Worm (Caenorhabditis elegans) whole organism, young adult: ENCODE data around the gene srh-55.

ENCODE experiments used
- F22D6.2 ChIP-seq: sonication (generic microtip); optimal IDR thresholded peaks from 2 replicates; lab custom pipeline; 2016; ENCODE audit warnings: mild to moderate bottlenecking, missing genetic modification characterization, missing compliant biosample characterization
- F39B2.1 ChIP-seq: fragments of 200-800 bp; sonication (Bioruptor generic); IDR thresholded peaks from 2 replicates; pipeline ENCODE4 v1.3.6; 2022; ENCODE audit warnings: missing genetic modification reagents, missing genetic modification characterization, missing compliant biosample characterization
- F57A8.1 ChIP-seq: fragments of 200-800 bp; sonication (Bioruptor generic); optimal IDR thresholded peaks from 2 replicates; lab custom pipeline; 2018; ENCODE audit warnings: mild to moderate bottlenecking, missing genetic modification characterization, moderate library complexity, missing compliant biosample characterization
- K11D2.4 ChIP-seq: fragments of 200-800 bp; sonication (Bioruptor generic); IDR thresholded peaks from 2 replicates; pipeline ENCODE4 v1.3.6; 2022; ENCODE audit warnings: missing genetic modification reagents, missing genetic modification characterization, missing compliant biosample characterization
- T26A5.8 ChIP-seq: sonication (generic microtip); optimal IDR thresholded peaks from 2 replicates; lab custom pipeline; 2016; ENCODE audit warnings: missing genetic modification characterization, missing compliant biosample characterization
- Y56A3A.18 ChIP-seq: fragments of 200-800 bp; sonication (Bioruptor generic); IDR thresholded peaks from 2 replicates; pipeline ENCODE4 v1.3.6; 2022; ENCODE audit warnings: missing genetic modification reagents, missing genetic modification characterization, missing compliant biosample characterization
- Y67H2A.10 ChIP-seq: fragments of 200-800 bp; sonication (Bioruptor generic); conservative IDR thresholded peaks from 2 replicates; pipeline ENCODE4 v1.3.6; 2022; ENCODE audit warnings: missing genetic modification reagents, missing genetic modification characterization, missing compliant biosample characterization
- Y79H2A.3 ChIP-seq: fragments of 200-800 bp; sonication (Bioruptor generic); conservative IDR thresholded peaks from 2 replicates; pipeline ENCODE4 v1.3.6; 2022; ENCODE audit warnings: missing genetic modification reagents, missing genetic modification characterization, missing compliant biosample characterization
- Y95B8A.8 ChIP-seq: fragments of 200-800 bp; sonication (Bioruptor generic); IDR thresholded peaks from 2 replicates; pipeline ENCODE4 v1.3.6; 2022; ENCODE audit warnings: missing genetic modification reagents, missing genetic modification characterization, missing compliant biosample characterization
- aptf-2 ChIP-seq: fragments of 200-800 bp; sonication (Bioruptor generic); conservative IDR thresholded peaks from 2 replicates; pipeline ENCODE4 v1.3.6; 2022; ENCODE audit warnings: missing genetic modification reagents, missing genetic modification characterization, missing compliant biosample characterization
- aptf-3 ChIP-seq: fragments of 200-800 bp; sonication (Bioruptor generic); IDR thresholded peaks from 2 replicates; pipeline ENCODE4 v1.3.6; 2022; ENCODE audit warnings: missing genetic modification characterization, missing compliant biosample characterization
- atf-7 ChIP-seq: sonication (generic microtip); optimal IDR thresholded peaks from 2 replicates; lab custom pipeline; 2017; ENCODE audit warnings: mild to moderate bottlenecking, missing genetic modification characterization, missing compliant biosample characterization
- athp-1 ChIP-seq: sonication (generic microtip); optimal IDR thresholded peaks from 2 replicates; lab custom pipeline; 2017; ENCODE audit warnings: mild to moderate bottlenecking, missing genetic modification characterization, missing compliant biosample characterization
- cebp-1 ChIP-seq, 2 experiments: fragments of 200-800 bp in 1 of 2; sonication (Bioruptor generic) in 1 of 2; sonication (generic microtip) in 1 of 2; IDR thresholded peaks in 1 of 2; optimal IDR thresholded peaks in 1 of 2; 2 replicates each; pipeline versions ENCODE4 v1.3.6 to Lab custom; 2017 to 2022; ENCODE audit warnings: missing compliant biosample characterization in 2 of 2, missing genetic modification characterization in 2 of 2, mild to moderate bottlenecking in 1 of 2, missing genetic modification reagents in 1 of 2, moderate library complexity in 1 of 2
- cebp-2 ChIP-seq: fragments of 200-800 bp; sonication (Bioruptor generic); IDR thresholded peaks from 2 replicates; pipeline ENCODE4 v1.3.6; 2022; ENCODE audit warnings: missing genetic modification characterization, missing compliant biosample characterization
- ceh-27 ChIP-seq: fragments of 200-800 bp; sonication (Bioruptor generic); optimal IDR thresholded peaks from 2 replicates; lab custom pipeline; 2018; ENCODE audit warnings: mild to moderate bottlenecking, missing genetic modification characterization, moderate library complexity, missing compliant biosample characterization
- dox-1 ChIP-seq: fragments of 200-800 bp; sonication (Bioruptor generic); IDR thresholded peaks from 2 replicates; pipeline ENCODE4 v1.3.6; 2022; ENCODE audit warnings: missing genetic modification reagents, missing genetic modification characterization, missing compliant biosample characterization
- efl-1 ChIP-seq: fragments of 150-350 bp; optimal IDR thresholded peaks from 2 replicates; lab custom pipeline; 2014; ENCODE audit warnings: missing biosample characterization, missing genetic modification reagents, missing genetic modification characterization
- gei-17 ChIP-seq: fragments of 200-800 bp; sonication (Bioruptor generic); optimal IDR thresholded peaks from 2 replicates; lab custom pipeline; 2018; ENCODE audit warnings: mild to moderate bottlenecking, missing genetic modification characterization, missing compliant biosample characterization
- hlh-12 ChIP-seq: sonication (generic microtip); optimal IDR thresholded peaks from 2 replicates; lab custom pipeline; 2016; ENCODE audit warnings: missing genetic modification characterization, missing compliant biosample characterization
- hmg-1.2 ChIP-seq: fragments of 200-800 bp; sonication (Bioruptor generic); IDR thresholded peaks from 2 replicates; pipeline ENCODE4 v1.3.6; 2022; ENCODE audit warnings: missing genetic modification reagents, missing genetic modification characterization, missing compliant biosample characterization
- hmg-20 ChIP-seq: fragments of 200-800 bp; sonication (Bioruptor generic); IDR thresholded peaks from 2 replicates; pipeline ENCODE4 v1.3.6; 2022; ENCODE audit warnings: missing genetic modification reagents, missing genetic modification characterization, missing compliant biosample characterization
- hsf-1 ChIP-seq: fragments of 200-800 bp; sonication (Bioruptor generic); IDR thresholded peaks from 2 replicates; pipeline ENCODE4 v1.3.6; 2022; ENCODE audit warnings: missing genetic modification reagents, missing genetic modification characterization, missing compliant biosample characterization
- lag-1 ChIP-seq: fragments of 200-800 bp; sonication (Bioruptor generic); IDR thresholded peaks from 2 replicates; pipeline ENCODE4 v1.3.6; 2022; ENCODE audit warnings: missing genetic modification reagents, missing genetic modification characterization, missing compliant biosample characterization
- let-526 ChIP-seq: fragments of 200-800 bp; sonication (Bioruptor generic); IDR thresholded peaks from 2 replicates; pipeline ENCODE4 v1.3.6; 2022; ENCODE audit warnings: missing genetic modification reagents, missing genetic modification characterization, missing compliant biosample characterization
- let-607 ChIP-seq, 2 experiments: fragments of 200-800 bp in 1 of 2; sonication (Bioruptor generic) in 1 of 2; sonication (generic microtip) in 1 of 2; optimal IDR thresholded peaks; 2 replicates each; lab custom pipeline; 2016 to 2018; ENCODE audit warnings: mild to moderate bottlenecking in 2 of 2, missing compliant biosample characterization in 2 of 2, missing genetic modification characterization in 2 of 2, moderate library complexity in 2 of 2, missing genotype in 1 of 2
- lin-26 ChIP-seq: fragments of 200-800 bp; sonication (Bioruptor generic); IDR thresholded peaks from 2 replicates; pipeline ENCODE4 v1.3.6; 2022; ENCODE audit warnings: missing genetic modification reagents, missing genetic modification characterization, missing compliant biosample characterization
- lin-40 ChIP-seq: sonication (generic microtip); optimal IDR thresholded peaks from 2 replicates; lab custom pipeline; 2016; ENCODE audit warnings: missing genetic modification characterization, mild to moderate bottlenecking, missing compliant biosample characterization, missing genotype, missing genetic modification reagents
- lsy-27 ChIP-seq: sonication (generic microtip); optimal IDR thresholded peaks from 2 replicates; lab custom pipeline; 2017; ENCODE audit warnings: missing genetic modification characterization, mild to moderate bottlenecking, missing compliant biosample characterization, antibody characterized with exemption, missing genotype, borderline replicate concordance; ENCODE audit not compliant: insufficient read depth
- madf-10 ChIP-seq: sonication (generic microtip); optimal IDR thresholded peaks from 2 replicates; lab custom pipeline; 2016; ENCODE audit warnings: mild to moderate bottlenecking, missing genetic modification characterization, missing compliant biosample characterization
- mcd-1 ChIP-seq: fragments of 200-800 bp; sonication (Bioruptor generic); IDR thresholded peaks from 2 replicates; pipeline ENCODE4 v1.3.6; 2022; ENCODE audit warnings: missing genetic modification reagents, missing genetic modification characterization, missing compliant biosample characterization
- mes-4 ChIP-seq: sonication (generic microtip); optimal IDR thresholded peaks from 2 replicates; lab custom pipeline; 2016; ENCODE audit warnings: missing genotype, missing genetic modification characterization, missing compliant biosample characterization
- mxl-1 ChIP-seq: sonication (generic microtip); optimal IDR thresholded peaks from 2 replicates; lab custom pipeline; 2016; ENCODE audit warnings: missing genetic modification characterization, missing compliant biosample characterization
- nfya-2 ChIP-seq: fragments of 200-800 bp; sonication (Bioruptor generic); IDR thresholded peaks from 2 replicates; pipeline ENCODE4 v1.3.6; 2022; ENCODE audit warnings: missing genetic modification reagents, missing genetic modification characterization, missing compliant biosample characterization
- nhr-27 ChIP-seq: fragments of 200-800 bp; sonication (Bioruptor generic); optimal IDR thresholded peaks from 2 replicates; lab custom pipeline; 2018; ENCODE audit warnings: mild to moderate bottlenecking, missing genetic modification characterization, moderate library complexity, missing compliant biosample characterization
- nhr-80 ChIP-seq: sonication (generic microtip); optimal IDR thresholded peaks from 2 replicates; lab custom pipeline; 2016; ENCODE audit warnings: missing genetic modification characterization, missing compliant biosample characterization
- nhr-90 ChIP-seq: sonication (generic microtip); optimal IDR thresholded peaks from 2 replicates; lab custom pipeline; 2016; ENCODE audit warnings: missing genotype, mild to moderate bottlenecking, missing genetic modification characterization, missing compliant biosample characterization
- rcor-1 ChIP-seq: fragments of 200-800 bp; sonication (Bioruptor generic); IDR thresholded peaks from 2 replicates; pipeline ENCODE4 v1.3.6; 2022; ENCODE audit warnings: missing genetic modification reagents, missing genetic modification characterization, missing compliant biosample characterization
- snpc-1.3 ChIP-seq: sonication (generic microtip); optimal IDR thresholded peaks from 2 replicates; lab custom pipeline; 2017; ENCODE audit warnings: missing genetic modification characterization, mild to moderate bottlenecking, missing compliant biosample characterization, antibody characterized with exemption, moderate library complexity, missing genotype, missing genetic modification reagents; ENCODE audit not compliant: insufficient read depth
- snpc-3.4 ChIP-seq: sonication (generic microtip); optimal IDR thresholded peaks from 2 replicates; lab custom pipeline; 2017; ENCODE audit warnings: missing genetic modification characterization, mild to moderate bottlenecking, missing compliant biosample characterization, antibody characterized with exemption, moderate library complexity, missing genotype, missing genetic modification reagents
- tbx-9 ChIP-seq: sonication (generic microtip); optimal IDR thresholded peaks from 2 replicates; lab custom pipeline; 2016; ENCODE audit warnings: borderline replicate concordance, missing genetic modification characterization, inconsistent platforms, missing compliant biosample characterization
- tlf-1 ChIP-seq: fragments of 200-800 bp; sonication (Bioruptor generic); optimal IDR thresholded peaks from 2 replicates; lab custom pipeline; 2018; ENCODE audit warnings: mild to moderate bottlenecking, missing genetic modification characterization, missing compliant biosample characterization
- unc-62 ChIP-seq: fragments of 150-350 bp; optimal IDR thresholded peaks from 2 replicates; lab custom pipeline; 2014; ENCODE audit warnings: missing biosample characterization, missing genetic modification reagents, missing genetic modification characterization
- xnd-1 ChIP-seq: sonication (generic microtip); optimal IDR thresholded peaks from 2 replicates; lab custom pipeline; 2016; ENCODE audit warnings: missing genotype, missing genetic modification reagents, missing genetic modification characterization, missing compliant biosample characterization
- zim-3 ChIP-seq: sonication (generic microtip); optimal IDR thresholded peaks from 2 replicates; lab custom pipeline; 2017; ENCODE audit warnings: mild to moderate bottlenecking, missing genetic modification characterization, moderate library complexity, missing compliant biosample characterization
- ztf-18 ChIP-seq: sonication (generic microtip); optimal IDR thresholded peaks from 2 replicates; lab custom pipeline; 2016; ENCODE audit warnings: missing genotype, mild to moderate bottlenecking, missing genetic modification characterization, missing compliant biosample characterization
- ztf-3 ChIP-seq: fragments of 200-800 bp; sonication (Bioruptor generic); optimal IDR thresholded peaks from 2 replicates; lab custom pipeline; 2018; ENCODE audit warnings: mild to moderate bottlenecking, missing genetic modification characterization, missing compliant biosample characterization

srh-55 gene

ce11 chrV:15186259-15186927, 33.0 kb downstream of the srh-55 start, which contains the start of gene Y75B12B.3 (continued):
- no peak for TF ChIP-seq lin-40
- no peak for TF ChIP-seq K11D2.4 (GFP tag; lab: Robert Waterston, UW)
- TF ChIP-seq ztf-18 (tag; lab: Kevin White, UChicago): peak; percentile 54
- no peak for TF ChIP-seq cebp-1 (GFP tag; IDR thresholded peaks at IDR 0.05; lab: Robert Waterston, UW)
- peak; percentile 29 for TF ChIP-seq cebp-1 (tag; optimal IDR thresholded peaks at IDR 0.05; lab: Kevin White, UChicago)
- TF ChIP-seq F39B2.1 (GFP tag; lab: Robert Waterston, UW): peak; percentile 27; the same call in 1 of the 2 replicates
- TF ChIP-seq F22D6.2 (tag; lab: Kevin White, UChicago): no peak
- TF ChIP-seq Y79H2A.3 (GFP tag; lab: Robert Waterston, UW): 0 out of 2 replicates have a peak, but pooled peaks have one; percentile 32
- TF ChIP-seq gei-17 (GFP tag; lab: Kevin White, UChicago): no peak
- TF ChIP-seq dox-1 (GFP tag; lab: Robert Waterston, UW): peak; percentile 32; the same call in 1 of the 2 replicates
- no peak for TF ChIP-seq lsy-27 (tag; lab: Kevin White, UChicago)
- TF ChIP-seq aptf-2: no peak
- TF ChIP-seq T26A5.8 (tag; lab: Kevin White, UChicago): peak; percentile 24
- no peak for TF ChIP-seq efl-1 (GFP tag; lab: Kevin White, UChicago)
- no peak for TF ChIP-seq let-526 (GFP tag; lab: Robert Waterston, UW)
- TF ChIP-seq let-607 (tag; optimal IDR thresholded peaks at IDR 0.05; lab: Kevin White, UChicago): no peak
- TF ChIP-seq hsf-1: peak; percentile 83
- no peak for TF ChIP-seq hlh-12 (tag; lab: Kevin White, UChicago)
- TF ChIP-seq rcor-1 (GFP tag; lab: Robert Waterston, UW): peak; percentile 5; the same call in 1 of the 2 replicates
- no peak for TF ChIP-seq unc-62 (GFP tag; lab: Kevin White, UChicago)
- peak; percentile 41; the same call in 1 of the 2 replicates for TF ChIP-seq Y56A3A.18
- TF ChIP-seq mxl-1 (tag; lab: Kevin White, UChicago): no peak
- 0 out of 2 replicates have a peak, but pooled peaks have one; percentile 5 for TF ChIP-seq Y95B8A.8
- peak; percentile 51 for TF ChIP-seq tlf-1 (GFP tag; lab: Kevin White, UChicago)
- TF ChIP-seq ztf-3: no peak
- no peak for TF ChIP-seq atf-7 (tag; lab: Kevin White, UChicago)
- TF ChIP-seq xnd-1 (tag; lab: Kevin White, UChicago): peak; percentile 11
- no peak for TF ChIP-seq Y67H2A.10 (GFP tag; lab: Robert Waterston, UW)
- TF ChIP-seq aptf-3 (GFP tag; lab: Robert Waterston, UW): no peak
- TF ChIP-seq snpc-1.3 (tag; lab: Kevin White, UChicago): peak; percentile 43
- TF ChIP-seq lin-26 (GFP tag; lab: Robert Waterston, UW): peak; percentile 77
- no peak for TF ChIP-seq tbx-9 (tag; lab: Kevin White, UChicago)
- TF ChIP-seq athp-1 (tag; lab: Kevin White, UChicago): peak; percentile 46
- peak; percentile 51 for TF ChIP-seq mcd-1 (GFP tag; lab: Robert Waterston, UW)
- no peak for TF ChIP-seq nhr-90 (tag; lab: Kevin White, UChicago)
- no peak for TF ChIP-seq madf-10 (tag; lab: Kevin White, UChicago)
- TF ChIP-seq hmg-20 (GFP tag; lab: Robert Waterston, UW): no peak
- peak; percentile 24 for TF ChIP-seq snpc-3.4 (tag; lab: Kevin White, UChicago)
- no peak for TF ChIP-seq nfya-2
- TF ChIP-seq ceh-27 (GFP tag; lab: Kevin White, UChicago): no peak
- no peak for TF ChIP-seq mes-4
- TF ChIP-seq lag-1 (GFP tag; lab: Robert Waterston, UW): no peak
- no peak for TF ChIP-seq nhr-80
- TF ChIP-seq nhr-27 (tag; lab: Kevin White, UChicago): no peak
- TF ChIP-seq F57A8.1 (GFP tag; lab: Kevin White, UChicago): no peak
- no peak for TF ChIP-seq cebp-2 (GFP tag; lab: Robert Waterston, UW)
- TF ChIP-seq zim-3: no peak
- TF ChIP-seq hmg-1.2 (GFP tag; lab: Robert Waterston, UW): 0 out of 2 replicates have a peak, but pooled peaks have one; percentile 10
